Worm (Caenorhabditis elegans): Measurements from ENCODE around the gene C28H8.2.

Gene C28H8.2

ce11 chrIII:5919799-5920387 lies at the start of gene C28H8.2, which contains the start of gene tdo-2 (continued):
- peak; percentile 77 for TF ChIP-seq nhr-90 (tag; optimal IDR thresholded peaks at IDR 0.05; ENCODE audit: poor library complexity)
- peak; percentile 37 for TF ChIP-seq lsy-2 (tag; optimal IDR thresholded peaks at IDR 0.05)
- peak; percentile 22 for TF ChIP-seq lir-3 (tag; optimal IDR thresholded peaks at IDR 0.05; ENCODE audit: poor library complexity)
- TF ChIP-seq snu-23 (GFP tag; optimal IDR thresholded peaks at IDR 0.05), result peak; percentile 75
- no peak for TF ChIP-seq nhr-11 (tag; optimal IDR thresholded peaks at IDR 0.05)
- TF ChIP-seq swsn-7 (tag; optimal IDR thresholded peaks at IDR 0.05), result peak; percentile 17
- no peak for TF ChIP-seq ceh-90 (tag; optimal IDR thresholded peaks at IDR 0.05)
- TF ChIP-seq nhr-47 (tag; optimal IDR thresholded peaks at IDR 0.05), result peak; percentile 54
- no peak for TF ChIP-seq isw-1 (GFP tag; IDR thresholded peaks at IDR 0.05)
- no peak for TF ChIP-seq ceh-8 (GFP tag; optimal IDR thresholded peaks at IDR 0.05)
- TF ChIP-seq xbp-1 (tag; optimal IDR thresholded peaks at IDR 0.05), result peak; percentile 45
- peak in 1 of 2 experiments; percentile 92 for TF ChIP-seq mdl-1 (tag; optimal IDR thresholded peaks at IDR 0.05)
- peak; percentile 74 for TF ChIP-seq tbx-2 (tag; optimal IDR thresholded peaks at IDR 0.05)
- TF ChIP-seq vab-15 (tag; optimal IDR thresholded peaks at IDR 0.05), result peak; percentile 76
- TF ChIP-seq unc-30 (tag; optimal IDR thresholded peaks at IDR 0.05), result no peak
- no peak for TF ChIP-seq lin-39 (tag; optimal IDR thresholded peaks at IDR 0.05)
- TF ChIP-seq egl-13 (tag; optimal IDR thresholded peaks at IDR 0.05), result no peak
- no peak for TF ChIP-seq ceh-63 (GFP tag; optimal IDR thresholded peaks at IDR 0.05)
- TF ChIP-seq ceh-88 (GFP tag; IDR thresholded peaks at IDR 0.05), result no peak
- TF ChIP-seq F16B12.6 (tag; optimal IDR thresholded peaks at IDR 0.05), result no peak

DNA sequence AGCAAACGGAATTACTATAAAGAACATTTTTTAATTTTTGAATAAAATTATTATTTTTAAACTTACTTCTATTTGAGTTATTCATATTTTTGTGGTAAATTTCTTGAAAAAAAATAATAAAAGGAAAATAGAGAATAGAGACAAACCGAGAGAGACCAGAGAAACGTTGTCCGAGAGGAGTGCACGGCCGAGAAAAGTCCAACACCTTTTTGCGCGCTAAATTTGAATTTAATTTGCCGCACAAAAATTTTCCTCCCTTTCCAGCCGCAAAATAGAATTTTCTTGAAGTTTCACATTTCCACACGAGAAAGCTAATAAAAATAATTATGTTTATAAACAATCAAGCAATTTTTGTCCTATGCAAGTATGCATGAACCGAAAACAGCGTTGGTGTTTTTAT lies 48.4 kb upstream of the C28H8.2 start, which contains the start of the genes F01F1.11 and F01F1.3:
Gene F01F1.11, minus strand, starts transcription at position 118 of the 400 bp plus-strand sequence.
Gene F01F1.3, plus strand, starts transcription at position 179 of the 400 bp plus-strand sequence.
- TF ChIP-seq efl-1 (optimal IDR thresholded peaks at IDR 0.05), result peak; percentile 97 to 98
- TF ChIP-seq efl-1 (GFP tag; optimal IDR thresholded peaks at IDR 0.05 in 1 of 2), result peak; percentile 96 to 100
- peak; percentile 92 for TF ChIP-seq nhr-90 (tag; optimal IDR thresholded peaks at IDR 0.05; ENCODE audit: poor library complexity)
- TF ChIP-seq nhr-84 (tag; optimal IDR thresholded peaks at IDR 0.05), result no peak
- TF ChIP-seq sox-4 (tag; optimal IDR thresholded peaks at IDR 0.05), result peak; percentile 92
- peak; percentile 19; the same call in 1 of the 2 replicates for TF ChIP-seq unc-98 (GFP tag; IDR thresholded peaks at IDR 0.05)
- no peak for TF ChIP-seq ets-5 (GFP tag; IDR thresholded peaks at IDR 0.05)
- peak; percentile 91 for TF ChIP-seq ceh-90 (tag; optimal IDR thresholded peaks at IDR 0.05)
- TF ChIP-seq Y116A8C.19 (tag; optimal IDR thresholded peaks at IDR 0.05; ENCODE audit: borderline replicate concordance), result peak; percentile 72
- no peak for TF ChIP-seq ztf-4 (tag; optimal IDR thresholded peaks at IDR 0.05)
- peak; percentile 89 for TF ChIP-seq nhr-20 (tag; optimal IDR thresholded peaks at IDR 0.05)
- TF ChIP-seq zag-1 (tag; optimal IDR thresholded peaks at IDR 0.05), result no peak
- TF ChIP-seq ceh-88 (GFP tag; IDR thresholded peaks at IDR 0.05), result no peak
- TF ChIP-seq fkh-4 (tag; optimal IDR thresholded peaks at IDR 0.05; ENCODE audit: borderline replicate concordance), result peak; percentile 81
- TF ChIP-seq aly-2 (tag; optimal IDR thresholded peaks at IDR 0.05), result peak; percentile 51
- TF ChIP-seq aha-1 (tag; optimal IDR thresholded peaks at IDR 0.05), result no peak
- TF ChIP-seq lin-39 (tag; optimal IDR thresholded peaks at IDR 0.05), result peak; percentile 31
- TF ChIP-seq nhr-85 (tag), result peak; percentile 96
- TF ChIP-seq isw-1 (GFP tag; IDR thresholded peaks at IDR 0.05), result peak; percentile 78
- TF ChIP-seq tlp-1 (tag; optimal IDR thresholded peaks at IDR 0.05), result no peak
- TF ChIP-seq C34B4.2 (tag; optimal IDR thresholded peaks at IDR 0.05), result no peak
- TF ChIP-seq C16A3.4 (tag; optimal IDR thresholded peaks at IDR 0.05), result peak; percentile 81
- TF ChIP-seq ama-1 (optimal IDR thresholded peaks at IDR 0.05), result no peak
- peak in 1 of 2 experiments; percentile 57 for TF ChIP-seq mdl-1 (tag; optimal IDR thresholded peaks at IDR 0.05)
- no peak for TF ChIP-seq ces-1 (GFP tag; optimal IDR thresholded peaks at IDR 0.05)
- peak; percentile 83 for TF ChIP-seq fkh-8 (tag; optimal IDR thresholded peaks at IDR 0.05)
- TF ChIP-seq ceh-63 (GFP tag; optimal IDR thresholded peaks at IDR 0.05), result no peak
- no peak for TF ChIP-seq pag-3 (tag; optimal IDR thresholded peaks at IDR 0.05; ENCODE audit: borderline replicate concordance, insufficient read depth)
- TF ChIP-seq sptf-1 (tag; optimal IDR thresholded peaks at IDR 0.05), result no peak
- TF ChIP-seq zip-4 (GFP tag; optimal IDR thresholded peaks at IDR 0.05), result peak; percentile 51
- TF ChIP-seq nhr-28 (tag; optimal IDR thresholded peaks at IDR 0.05), result no peak
- TF ChIP-seq hlh-17 (GFP tag; optimal IDR thresholded peaks at IDR 0.05; ENCODE audit: borderline replicate concordance), result no peak
- peak; percentile 54 for TF ChIP-seq nhr-77 (tag; optimal IDR thresholded peaks at IDR 0.05)
- TF ChIP-seq ztf-11 (tag; optimal IDR thresholded peaks at IDR 0.05), result peak in 1 of 2 experiments; percentile 95
- TF ChIP-seq unc-30 (tag; optimal IDR thresholded peaks at IDR 0.05), result no peak
- peak; percentile 90 for TF ChIP-seq snu-23 (GFP tag; optimal IDR thresholded peaks at IDR 0.05)
- TF ChIP-seq nhr-19 (GFP tag; conservative IDR thresholded peaks at IDR 0.05), result peak; percentile 89
- TF ChIP-seq unc-86 (tag; optimal IDR thresholded peaks at IDR 0.05), result peak; percentile 79
- TF ChIP-seq dpl-1 (GFP tag; optimal IDR thresholded peaks at IDR 0.05), result peak; percentile 95 to 97 (median 96)
